Fruit fly (Drosophila melanogaster) whole organism, embryonic: ENCODE data around the gene CG46042.

Experiments
- Atf-2 ChIP-seq: fragments of 200-800 bp; sonication (Bioruptor generic); optimal IDR thresholded peaks from 2 replicates; lab custom pipeline; 2016; ENCODE audit warnings: missing biosample characterization, missing genetic modification characterization
- Atf3 ChIP-seq: fragments of 200-800 bp; sonication (Bioruptor generic); optimal IDR thresholded peaks from 3 replicates; lab custom pipeline; 2016; ENCODE audit warnings: missing biosample characterization, missing genetic modification characterization
- CG10267 ChIP-seq: fragments of 200-800 bp; sonication (Bioruptor generic); optimal IDR thresholded peaks from 2 replicates; lab custom pipeline; 2018; ENCODE audit warnings: missing biosample characterization, mild to moderate bottlenecking, missing genetic modification characterization, moderate library complexity
- CG10654 ChIP-seq: fragments of 200-800 bp; sonication (Bioruptor generic); optimal IDR thresholded peaks from 2 replicates; lab custom pipeline; 2016; ENCODE audit warnings: missing biosample characterization, missing genetic modification characterization
- CG1233 ChIP-seq: fragments of 200-800 bp; sonication (Bioruptor generic); optimal IDR thresholded peaks from 4 replicates; lab custom pipeline; 2018; ENCODE audit warnings: missing biosample characterization, mild to moderate bottlenecking, missing genetic modification characterization
- CG15073 ChIP-seq: fragments of 200-800 bp; sonication (Bioruptor generic); optimal IDR thresholded peaks from 2 replicates; lab custom pipeline; 2016; ENCODE audit warnings: missing biosample characterization, missing genetic modification characterization
- CG17802 ChIP-seq: fragments of 200-800 bp; sonication (Bioruptor generic); optimal IDR thresholded peaks from 2 replicates; lab custom pipeline; 2018; ENCODE audit warnings: missing biosample characterization, mild to moderate bottlenecking, missing genetic modification characterization, moderate library complexity
- CG2889 ChIP-seq: fragments of 200-800 bp; sonication (Bioruptor generic); IDR thresholded peaks from 3 replicates; pipeline ENCODE4 v1.3.6; 2022; ENCODE audit warnings: missing biosample characterization, missing genetic modification characterization
- CG30431 ChIP-seq: fragments of 200-800 bp; sonication (Bioruptor generic); optimal IDR thresholded peaks from 2 replicates; lab custom pipeline; 2017; ENCODE audit warnings: missing biosample characterization, missing genetic modification characterization
- CG34422 ChIP-seq: fragments of 200-800 bp; sonication (Bioruptor generic); IDR thresholded peaks from 3 replicates; pipeline ENCODE4 v1.3.6; 2022; ENCODE audit warnings: missing biosample characterization, missing genetic modification characterization
- CG4328 ChIP-seq: fragments of 200-800 bp; sonication (Bioruptor generic); optimal IDR thresholded peaks from 3 replicates; lab custom pipeline; 2017; ENCODE audit warnings: missing biosample characterization, missing genetic modification reagents, missing genetic modification characterization
- CG4820 ChIP-seq: fragments of 200-800 bp; sonication (Bioruptor generic); optimal IDR thresholded peaks from 3 replicates; lab custom pipeline; 2016; ENCODE audit warnings: missing biosample characterization, missing genetic modification characterization
- CG4854 ChIP-seq: fragments of 200-800 bp; sonication (Bioruptor generic); optimal IDR thresholded peaks from 2 replicates; lab custom pipeline; 2016; ENCODE audit warnings: missing biosample characterization, missing genetic modification characterization, inconsistent platforms
- CG5180 ChIP-seq: fragments of 200-800 bp; sonication (Bioruptor generic); optimal IDR thresholded peaks from 3 replicates; lab custom pipeline; 2017; ENCODE audit warnings: missing biosample characterization, missing genetic modification characterization, mild to moderate bottlenecking, moderate library complexity, missing genetic modification reagents
- CG5953 ChIP-seq: fragments of 200-800 bp; sonication (Bioruptor generic); IDR thresholded peaks from 2 replicates; pipeline ENCODE4 v1.3.6; 2022; ENCODE audit warnings: missing biosample characterization, missing genetic modification characterization
- CG6254 ChIP-seq: fragments of 200-800 bp; sonication (Bioruptor generic); optimal IDR thresholded peaks from 3 replicates; lab custom pipeline; 2017; ENCODE audit warnings: mild to moderate bottlenecking, missing biosample characterization, missing genetic modification reagents, missing genetic modification characterization
- CG8290 ChIP-seq, 3 experiments: fragments of 200-800 bp; sonication (Bioruptor generic); optimal IDR thresholded peaks; 2 replicates each; lab custom pipeline; 2016 to 2019; ENCODE audit warnings: missing biosample characterization in 3 of 3, missing genetic modification characterization in 3 of 3, mild to moderate bottlenecking in 2 of 3, moderate library complexity in 1 of 3
- CG8944 ChIP-seq: fragments of 200-800 bp; sonication (Bioruptor generic); optimal IDR thresholded peaks from 3 replicates; lab custom pipeline; 2016; ENCODE audit warnings: missing biosample characterization, missing genetic modification characterization
- CoRest ChIP-seq: fragments of 200-800 bp; sonication (Bioruptor generic); optimal IDR thresholded peaks from 3 replicates; lab custom pipeline; 2018; ENCODE audit warnings: missing biosample characterization, mild to moderate bottlenecking, missing genetic modification characterization, moderate library complexity
- CrebB ChIP-seq: fragments of 200-800 bp; sonication (Bioruptor generic); optimal IDR thresholded peaks from 3 replicates; lab custom pipeline; 2018; ENCODE audit warnings: missing biosample characterization, mild to moderate bottlenecking, missing genetic modification characterization
- Dfd ChIP-seq, 2 experiments: fragments of >200 bp; optimal IDR thresholded peaks; 2 replicates each; lab custom pipeline; 2017; ENCODE audit warnings: missing biosample characterization in 2 of 2, missing genetic modification characterization in 2 of 2
- Doc3 ChIP-seq: fragments of 200-800 bp; sonication (Bioruptor generic); IDR thresholded peaks from 3 replicates; pipeline ENCODE4 v1.3.6; 2022; ENCODE audit warnings: missing biosample characterization, missing genetic modification characterization; ENCODE audit not compliant: partially characterized antibody
- E2f1 ChIP-seq: fragments of 200-800 bp; sonication (Bioruptor generic); IDR thresholded peaks from 2 replicates; pipeline ENCODE4 v1.3.6; 2022; ENCODE audit warnings: missing biosample characterization, missing genetic modification characterization
- Eip74EF ChIP-seq, 2 experiments: fragments of 200-800 bp in 1 of 2; fragments of >200 bp in 1 of 2; sonication (Bioruptor generic) in 1 of 2; optimal IDR thresholded peaks; 2 replicates each; lab custom pipeline; 2017 to 2019; ENCODE audit warnings: missing biosample characterization in 2 of 2, missing genetic modification characterization in 2 of 2, mild to moderate bottlenecking in 1 of 2, moderate library complexity in 1 of 2
- Fer1 ChIP-seq: fragments of 200-800 bp; sonication (Bioruptor generic); optimal IDR thresholded peaks from 2 replicates; lab custom pipeline; 2017; ENCODE audit warnings: missing biosample characterization, mild to moderate bottlenecking, missing genetic modification characterization
- Max ChIP-seq: fragments of 200-800 bp; sonication (Bioruptor generic); optimal IDR thresholded peaks from 2 replicates; lab custom pipeline; 2016; ENCODE audit warnings: missing biosample characterization, mild to moderate bottlenecking, missing genetic modification characterization
- Poxn ChIP-seq: fragments of 200-800 bp; sonication (Bioruptor generic); IDR thresholded peaks from 2 replicates; pipeline ENCODE4 v1.3.6; 2022; ENCODE audit warnings: missing biosample characterization, missing genetic modification characterization
- Stat92E ChIP-seq, 3 experiments: fragments of >200 bp in 2 of 3; fragments of 200-800 bp in 1 of 3; sonication (Bioruptor generic) in 1 of 3; optimal IDR thresholded peaks; 2 replicates each; lab custom pipeline; 2017 to 2019; ENCODE audit warnings: missing biosample characterization in 3 of 3, missing genetic modification characterization in 3 of 3, mild to moderate bottlenecking in 1 of 3, moderate library complexity in 1 of 3
- abd-A ChIP-seq: fragments of 200-800 bp; sonication (Bioruptor generic); optimal IDR thresholded peaks from 3 replicates; lab custom pipeline; 2019; ENCODE audit warnings: missing biosample characterization, mild to moderate bottlenecking, missing genetic modification characterization, moderate library complexity
- ase ChIP-seq: fragments of 200-800 bp; sonication (Bioruptor generic); IDR thresholded peaks from 3 replicates; pipeline ENCODE4 v1.3.6; 2022; ENCODE audit warnings: missing biosample characterization, missing genetic modification characterization
- ato ChIP-seq: fragments of 200-800 bp; sonication (Bioruptor generic); IDR thresholded peaks from 2 replicates; pipeline ENCODE4 v1.3.6; 2022; ENCODE audit warnings: missing biosample characterization, missing genetic modification characterization; ENCODE audit not compliant: partially characterized antibody
- crc ChIP-seq: fragments of 200-800 bp; sonication (Bioruptor generic); optimal IDR thresholded peaks from 2 replicates; lab custom pipeline; 2016; ENCODE audit warnings: missing biosample characterization, missing genetic modification characterization
- emc ChIP-seq: fragments of 200-800 bp; sonication (Bioruptor generic); optimal IDR thresholded peaks from 2 replicates; lab custom pipeline; 2016; ENCODE audit warnings: missing biosample characterization, missing genetic modification characterization
- lov ChIP-seq, 2 experiments: fragments of 200-800 bp in 1 of 2; fragments of >200 bp in 1 of 2; sonication (Bioruptor generic) in 1 of 2; IDR thresholded peaks in 1 of 2; optimal IDR thresholded peaks in 1 of 2; 2 replicates in 1 of 2; 3 replicates in 1 of 2; pipeline versions ENCODE4 v1.3.6 to Lab custom; 2017 to 2022; ENCODE audit warnings: missing biosample characterization in 1 of 2, missing genetic modification characterization in 1 of 2
- maf-S ChIP-seq: fragments of 200-800 bp; sonication (Bioruptor generic); optimal IDR thresholded peaks from 2 replicates; lab custom pipeline; 2016; ENCODE audit warnings: missing biosample characterization, missing genetic modification characterization
- odd ChIP-seq: fragments of 200-800 bp; sonication (Bioruptor generic); optimal IDR thresholded peaks from 2 replicates; lab custom pipeline; 2017; ENCODE audit warnings: missing biosample characterization, mild to moderate bottlenecking, missing genetic modification characterization
- pb ChIP-seq: fragments of 200-800 bp; sonication (Bioruptor generic); optimal IDR thresholded peaks from 3 replicates; lab custom pipeline; 2016; ENCODE audit warnings: missing biosample characterization, missing genetic modification characterization
- pnt ChIP-seq: fragments of 200-800 bp; sonication (Bioruptor generic); optimal IDR thresholded peaks from 3 replicates; lab custom pipeline; 2016; ENCODE audit warnings: missing biosample characterization, missing genetic modification characterization
- rib ChIP-seq: fragments of 200-800 bp; sonication (Bioruptor generic); IDR thresholded peaks from 2 replicates; pipeline ENCODE4 v1.3.6; 2022; ENCODE audit warnings: missing biosample characterization, missing genetic modification characterization
- schlank ChIP-seq: fragments of 200-800 bp; sonication (Bioruptor generic); optimal IDR thresholded peaks from 2 replicates; lab custom pipeline; 2018; ENCODE audit warnings: missing biosample characterization, mild to moderate bottlenecking, missing genetic modification characterization
- sim ChIP-seq: fragments of 200-800 bp; sonication (Bioruptor generic); IDR thresholded peaks from 2 replicates; pipeline ENCODE4 v1.3.6; 2022; ENCODE audit warnings: missing biosample characterization, missing genetic modification characterization
- slbo ChIP-seq: fragments of 200-800 bp; sonication (Bioruptor generic); IDR thresholded peaks from 2 replicates; pipeline ENCODE4 v1.3.6; 2022; ENCODE audit warnings: missing biosample characterization, missing genetic modification characterization
- sna ChIP-seq: fragments of 200-800 bp; sonication (Bioruptor generic); IDR thresholded peaks from 2 replicates; pipeline ENCODE4 v1.3.6; 2022; ENCODE audit warnings: missing biosample characterization, missing genetic modification characterization; ENCODE audit not compliant: partially characterized antibody
- ssp ChIP-seq: fragments of 200-800 bp; sonication (Bioruptor generic); IDR thresholded peaks from 2 replicates; pipeline ENCODE4 v1.3.6; 2022; ENCODE audit warnings: missing biosample characterization, missing genetic modification characterization
- tna ChIP-seq: fragments of 200-800 bp; sonication (Bioruptor generic); IDR thresholded peaks from 2 replicates; pipeline ENCODE4 v1.3.6; 2022; ENCODE audit warnings: missing biosample characterization, missing genetic modification characterization; ENCODE audit not compliant: partially characterized antibody
- trh ChIP-seq: fragments of 200-800 bp; sonication (Bioruptor generic); optimal IDR thresholded peaks from 2 replicates; lab custom pipeline; 2016; ENCODE audit warnings: missing biosample characterization, missing genetic modification characterization
- tup ChIP-seq: fragments of 200-800 bp; sonication (Bioruptor generic); optimal IDR thresholded peaks from 2 replicates; lab custom pipeline; 2016; ENCODE audit warnings: missing biosample characterization, mild to moderate bottlenecking, missing genetic modification characterization, moderate library complexity
- zf30C ChIP-seq: fragments of 200-800 bp; sonication (Bioruptor generic); optimal IDR thresholded peaks from 3 replicates; lab custom pipeline; 2018; ENCODE audit warnings: missing biosample characterization, mild to moderate bottlenecking, missing genetic modification characterization
- zfh2 ChIP-seq: fragments of 200-800 bp; sonication (Bioruptor generic); optimal IDR thresholded peaks from 2 replicates; lab custom pipeline; 2016; ENCODE audit warnings: missing biosample characterization, missing genetic modification characterization

The CG46042 gene

DNA sequence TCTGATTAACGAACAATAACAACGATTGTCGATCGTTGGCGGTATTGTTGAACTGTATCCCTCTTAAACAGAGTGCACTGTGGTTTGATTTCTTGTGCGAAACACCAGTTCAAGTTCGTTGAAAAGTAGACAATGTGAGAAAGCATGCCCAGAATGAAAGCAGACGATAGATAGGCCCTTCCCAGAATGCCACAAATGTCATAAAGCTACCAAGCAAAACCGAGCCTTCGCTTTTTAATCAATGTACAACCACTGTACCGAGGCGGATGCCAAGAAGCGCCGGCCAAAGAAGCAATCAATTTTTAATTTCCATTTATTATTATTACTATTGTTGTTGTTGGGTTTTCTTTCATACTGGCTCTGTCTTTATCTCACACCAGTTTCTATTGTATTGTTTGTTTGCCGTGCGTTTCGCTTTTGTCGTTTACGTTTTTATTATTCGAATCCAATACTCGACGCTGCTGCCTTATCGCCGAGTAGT lies 33.3 kb downstream of the CG46042 start (continued):
- TF ChIP-seq Atf-2 (peak; percentile 76), emc (peak; percentile 34), CG30431 (GFP tag; lab: Kevin White, UChicago) (peak; percentile 72), ase (GFP tag; lab: Robert Waterston, UW) (peak; percentile 84), CG5953 (peak; percentile 79), CG15073 (GFP tag; lab: Kevin White, UChicago) (peak; percentile 16), schlank (tag; lab: Kevin White, UChicago) (peak; percentile 49), Dfd (GFP tag; optimal IDR thresholded peaks at IDR 0.05; lab: Kevin White, UChicago) (no peak), tup (GFP tag; lab: Kevin White, UChicago) (peak; percentile 28), Eip74EF (GFP tag; optimal IDR thresholded peaks at IDR 0.05; lab: Kevin White, UChicago) (peak in 1 of 2 experiments; percentile 52), zfh2 (GFP tag; lab: Kevin White, UChicago) (peak; percentile 82), Max (peak; percentile 54), pb (GFP tag; lab: Kevin White, UChicago) (peak; percentile 70), CG1233 (GFP tag; lab: Kevin White, UChicago) (peak; percentile 42), pnt (GFP tag; lab: Kevin White, UChicago) (peak; percentile 69), rib (GFP tag; lab: Robert Waterston, UW) (peak; percentile 68), zf30C (no peak), slbo (GFP tag; lab: Robert Waterston, UW) (peak; percentile 93), CG8944 (GFP tag; lab: Kevin White, UChicago) (peak; percentile 78), CoRest (tag; lab: Kevin White, UChicago) (peak; percentile 78), CG17802 (tag; lab: Kevin White, UChicago) (peak; percentile 43), E2f1 (GFP tag; lab: Robert Waterston, UW) (peak; percentile 89), CG4820 (GFP tag; lab: Kevin White, UChicago) (peak; percentile 73), CG4328 (GFP tag; lab: Kevin White, UChicago) (peak; percentile 3), CG8290 (GFP tag; optimal IDR thresholded peaks at IDR 0.05; lab: Kevin White, UChicago) (peak; percentile 21), CG8290 (tag; optimal IDR thresholded peaks at IDR 0.05; lab: Kevin White, UChicago) (peak in 1 of 2 experiments; percentile 96), CG5180 (GFP tag; lab: Kevin White, UChicago) (peak; percentile 37), lov (optimal IDR thresholded peaks at IDR 0.05; lab: Kevin White, UChicago) (no peak), lov (GFP tag; IDR thresholded peaks at IDR 0.05; lab: Robert Waterston, UW) (peak; percentile 78; the same call in 2 of the 3 replicates), CrebB (tag; lab: Kevin White, UChicago) (peak; percentile 71), tna (GFP tag; lab: Robert Waterston, UW) (no peak), abd-A (tag; lab: Kevin White, UChicago) (no peak), Atf3 (GFP tag; lab: Kevin White, UChicago) (peak; percentile 78), sna (GFP tag; lab: Robert Waterston, UW) (no peak), crc (GFP tag; lab: Kevin White, UChicago) (peak; percentile 64), CG2889 (peak; percentile 85), sim (peak; percentile 60; the same call in 1 of the 2 replicates), Fer1 (GFP tag; lab: Kevin White, UChicago) (peak; percentile 76), Stat92E (GFP tag; optimal IDR thresholded peaks at IDR 0.05; lab: Kevin White, UChicago) (no peak), Doc3 (GFP tag; lab: Robert Waterston, UW) (no peak), CG4854 (GFP tag; lab: Kevin White, UChicago) (peak; percentile 68), odd (GFP tag; lab: Kevin White, UChicago) (peak; percentile 79), CG10654 (GFP tag; lab: Kevin White, UChicago) (peak; percentile 82), Poxn (peak; percentile 71), ssp (GFP tag; lab: Robert Waterston, UW) (peak; percentile 49), CG34422 (peak; percentile 89), CG10267 (tag; lab: Kevin White, UChicago) (peak; percentile 52), maf-S (GFP tag; lab: Kevin White, UChicago) (peak; percentile 76), CG6254 (GFP tag; lab: Kevin White, UChicago) (peak; percentile 50), trh (GFP tag; lab: Kevin White, UChicago) (no peak), ato (GFP tag; lab: Robert Waterston, UW) (no peak)
